Worm (Caenorhabditis elegans) whole organism, L2 larva: Measurements from ENCODE around the gene Y41D4B.1.

Experiments used
- ceh-16 ChIP-seq: fragments of 150-350 bp; optimal IDR thresholded peaks from 2 replicates; lab custom pipeline; 2014; ENCODE audit warnings: missing biosample characterization, missing genetic modification characterization
- ceh-82 ChIP-seq: fragments of 150-350 bp; optimal IDR thresholded peaks from 2 replicates; lab custom pipeline; 2014; ENCODE audit warnings: missing biosample characterization, missing genetic modification characterization
- egl-27 ChIP-seq: sonication (generic microtip); optimal IDR thresholded peaks from 3 replicates; lab custom pipeline; 2017; ENCODE audit warnings: missing biosample characterization, missing genetic modification reagents, missing genetic modification characterization
- fos-1 ChIP-seq: fragments of 150-350 bp; optimal IDR thresholded peaks from 2 replicates; lab custom pipeline; 2014; ENCODE audit warnings: missing biosample characterization, missing genetic modification characterization
- lin-11 ChIP-seq: fragments of 150-350 bp; sonication (generic microtip); optimal IDR thresholded peaks from 2 replicates; lab custom pipeline; 2014; ENCODE audit warnings: missing biosample characterization, missing genetic modification characterization, inconsistent platforms, mixed read lengths
- lsy-2 ChIP-seq, 2 experiments: fragments of 150-350 bp in 1 of 2; sonication (generic microtip) in 1 of 2; optimal IDR thresholded peaks; 2 replicates each; lab custom pipeline; 2014 to 2017; ENCODE audit warnings: missing biosample characterization in 2 of 2, missing genetic modification characterization in 2 of 2
- mab-5 ChIP-seq: fragments of 150-350 bp; optimal IDR thresholded peaks from 2 replicates; lab custom pipeline; 2014; ENCODE audit warnings: missing biosample characterization, missing genetic modification characterization
- nhr-12 ChIP-seq: fragments of 150-350 bp; optimal IDR thresholded peaks from 2 replicates; lab custom pipeline; 2014; ENCODE audit warnings: missing biosample characterization, missing genetic modification characterization
- nhr-25 ChIP-seq: fragments of 150-350 bp; sonication (generic microtip); optimal IDR thresholded peaks from 3 replicates; lab custom pipeline; 2014; ENCODE audit warnings: missing biosample characterization, missing genetic modification characterization
- unc-55 ChIP-seq: fragments of 150-350 bp; sonication (generic microtip); optimal IDR thresholded peaks from 3 replicates; lab custom pipeline; 2014; ENCODE audit warnings: missing biosample characterization, missing genetic modification reagents, missing genetic modification characterization
- unc-62 ChIP-seq: fragments of 150-350 bp; optimal IDR thresholded peaks from 2 replicates; lab custom pipeline; 2014; ENCODE audit warnings: missing biosample characterization, missing genetic modification reagents, missing genetic modification characterization
- ztf-11 ChIP-seq: sonication (generic microtip); optimal IDR thresholded peaks from 2 replicates; lab custom pipeline; 2017; ENCODE audit warnings: missing biosample characterization, missing genetic modification characterization

DNA sequence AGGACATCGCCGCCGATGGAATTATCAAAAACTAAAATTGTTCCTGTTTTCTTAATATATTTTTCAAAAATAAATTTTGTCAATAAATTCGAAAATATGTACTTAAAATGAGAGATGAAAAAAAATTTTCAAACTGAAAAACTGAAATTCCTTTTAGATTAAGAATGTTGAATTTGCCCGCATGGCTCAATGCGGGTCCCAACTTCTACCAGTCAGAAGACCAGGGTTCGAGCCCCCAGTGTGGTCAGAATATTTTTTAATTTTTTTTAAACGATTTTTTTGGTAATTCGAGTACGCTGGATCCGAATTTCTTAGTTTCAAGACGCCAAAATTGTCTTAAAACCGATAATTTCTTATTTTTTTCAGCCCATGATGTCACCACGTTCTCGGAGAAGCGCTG, 35.2 kb upstream of the Y41D4B.1 start:
- TF ChIP-seq ceh-82 (tag; lab: Kevin White, UChicago) (no peak), unc-62 (GFP tag; lab: Kevin White, UChicago) (no peak), lsy-2 (tag; optimal IDR thresholded peaks at IDR 0.05; lab: Kevin White, UChicago) (no peak), egl-27 (tag; lab: Kevin White, UChicago) (no peak), fos-1 (tag; lab: Kevin White, UChicago) (no peak), nhr-12 (no peak), ceh-16 (tag; lab: Kevin White, UChicago) (no peak), nhr-25 (tag; lab: Kevin White, UChicago) (no peak), lin-11 (tag; lab: Kevin White, UChicago) (no peak), unc-55 (GFP tag; lab: Kevin White, UChicago) (no peak), mab-5 (tag; lab: Kevin White, UChicago) (no peak), ztf-11 (tag; lab: Kevin White, UChicago) (no peak)
